Worm (Caenorhabditis elegans) whole organism, dauer: ENCODE measurements around the gene B0034.5.
"Not testable (repeated sequence)": the region's sequence is repeated elsewhere in the genome, so short reads cannot be mapped to it uniquely, and the experiment has no call there.

Source experiments
- unc-62 ChIP-seq: sonication (generic microtip); optimal IDR thresholded peaks from 2 replicates; lab custom pipeline; 2017; ENCODE audit warnings: missing biosample characterization, missing genetic modification reagents, missing genetic modification characterization

The B0034.5 gene

DNA sequence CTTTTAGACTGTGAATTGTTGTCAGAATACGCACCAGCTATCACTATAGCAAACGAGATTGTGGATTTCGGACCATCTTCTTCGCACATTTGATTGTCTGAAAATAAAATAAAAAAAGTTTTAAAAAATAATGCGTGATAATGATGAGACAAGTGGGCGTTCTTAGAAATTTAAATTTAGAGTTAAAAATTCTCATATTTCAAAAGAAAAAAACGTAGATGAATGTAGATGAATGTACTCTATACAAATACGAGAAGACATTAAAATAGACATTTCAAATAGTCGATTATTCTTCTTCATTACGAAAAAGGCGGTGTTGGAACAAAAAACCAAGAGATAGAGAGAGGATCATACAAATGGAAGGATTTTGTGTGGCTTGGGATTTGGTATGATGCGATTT lies at the start of gene B0034.5:
Gene B0034.5, minus strand, starts transcription at position 101 of the 400 bp plus-strand sequence.
- no peak for TF ChIP-seq unc-62

ce11 chrII:6022596-6022995 lies 47.8 kb upstream of the B0034.5 start:
- no peak for TF ChIP-seq unc-62

DNA sequence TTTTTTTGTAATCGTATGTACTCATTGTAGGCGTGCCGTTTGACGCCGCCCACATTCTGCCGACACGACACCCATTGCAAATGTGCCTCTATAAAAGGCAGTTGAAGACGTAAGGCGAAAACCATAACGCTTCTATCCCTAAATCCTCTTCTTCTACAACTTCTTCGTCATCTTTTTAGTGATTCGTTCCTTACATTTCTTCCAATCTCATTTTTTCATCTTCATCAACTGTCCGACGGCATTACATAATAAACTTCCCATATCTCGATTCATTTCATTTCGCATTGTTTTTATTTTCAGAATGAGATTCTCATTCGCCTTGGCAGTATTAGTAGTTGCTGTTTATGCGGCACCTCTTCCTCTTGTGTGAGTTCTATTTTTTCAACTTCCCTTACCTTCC lies 45.6 kb upstream of the B0034.5 start, which contains the start of gene ZK84.1:
Gene ZK84.1, plus strand, starts transcription at position 301 of the 400 bp plus-strand sequence.
- TF ChIP-seq unc-62: no peak

DNA sequence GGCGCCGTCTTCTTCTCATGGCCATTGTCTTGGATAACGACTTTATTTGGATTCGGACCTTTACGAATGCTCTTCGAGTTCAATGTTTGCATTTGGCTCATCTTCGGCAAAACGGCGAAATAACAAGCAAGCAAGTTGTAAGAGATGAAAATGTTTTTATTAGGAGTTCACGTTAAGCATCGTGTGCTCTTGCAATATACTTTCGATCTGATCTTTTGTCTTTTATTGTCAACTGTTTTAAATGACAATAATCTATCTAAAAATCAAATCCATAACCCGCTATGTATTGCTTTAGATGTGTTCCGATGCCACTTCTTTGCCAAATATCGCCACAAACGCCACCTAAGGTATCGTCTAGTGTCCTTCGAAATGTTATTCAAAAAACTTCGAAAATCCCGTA lies 41.6 kb upstream of the B0034.5 start, which contains the start of gene ZK84.5:
Gene ZK84.5, minus strand, starts transcription at position 101 of the 400 bp plus-strand sequence.
- TF ChIP-seq unc-62: no peak

DNA sequence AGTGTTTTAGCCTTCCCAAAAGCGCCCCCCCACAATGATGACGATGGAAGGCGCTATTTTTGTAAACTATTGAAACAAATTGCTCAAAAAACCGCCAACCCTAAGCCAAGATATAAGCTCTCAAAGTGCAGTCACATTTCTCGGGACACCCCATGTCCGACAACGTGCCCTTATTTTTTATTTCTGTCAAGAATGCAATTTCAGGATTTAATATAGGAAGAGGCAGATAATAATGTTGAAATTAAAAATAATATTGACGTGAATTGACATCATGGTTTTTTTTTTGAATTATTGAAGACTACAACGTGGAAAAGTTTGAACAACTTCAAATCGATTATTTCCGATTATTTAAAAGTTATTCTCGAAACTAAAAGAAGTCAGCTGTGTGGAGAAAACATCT lies 39.3 kb upstream of the B0034.5 start, which contains the start of gene ZK84.2:
Gene ZK84.2, plus strand, starts transcription at position 301 of the 400 bp plus-strand sequence.
- TF ChIP-seq unc-62: not testable (repeated sequence)

ce11 chrII:6010544-6010943 lies 35.8 kb upstream of the B0034.5 start, which contains the start of gene ins-20:
Gene ins-20, plus strand, starts transcription at chrII:6010844.
- no peak for TF ChIP-seq unc-62

- TF ChIP-seq unc-62: not testable (repeated sequence)
Observed at ce11 chrII:6008887-6009286, 34.1 kb upstream of the B0034.5 start, which contains the start of gene ZK84.4. Gene ZK84.4, minus strand, starts transcription at chrII:6008987.

- TF ChIP-seq unc-62: no peak
Observed at ce11 chrII:6001004-6001403, 26.2 kb upstream of the B0034.5 start.

- no peak for TF ChIP-seq unc-62
Observed at ce11 chrII:6000136-6000535, 25.4 kb upstream of the B0034.5 start, which contains the start of gene ins-6. Gene ins-6, plus strand, starts transcription at chrII:6000436.

DNA sequence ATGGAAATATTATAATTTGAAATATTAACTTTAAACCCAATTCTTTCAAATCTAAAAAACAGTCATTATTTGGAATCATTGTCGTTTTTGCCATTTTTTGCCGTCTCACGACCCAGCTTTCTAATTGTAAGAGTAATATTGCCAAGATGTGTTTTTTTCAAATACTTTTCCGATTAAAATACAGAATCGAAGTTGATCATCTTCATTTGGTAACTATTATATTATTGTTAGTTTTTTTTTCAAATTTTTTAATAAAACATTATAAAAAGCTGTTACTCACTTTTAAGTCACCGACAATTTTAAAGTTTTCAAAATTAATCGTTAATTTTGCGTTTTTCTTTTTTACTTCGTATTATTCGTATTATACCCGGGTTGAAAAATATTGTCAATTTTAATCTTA lies 22.5 kb upstream of the B0034.5 start, which contains the start of gene ins-5:
Gene ins-5, plus strand, starts transcription at position 301 of the 400 bp plus-strand sequence.
- no peak for TF ChIP-seq unc-62

ce11 chrII:5996066-5996465 lies 21.3 kb upstream of the B0034.5 start, which contains the start of gene ins-4:
Gene ins-4, plus strand, starts transcription at chrII:5996366.
- no peak for TF ChIP-seq unc-62

DNA sequence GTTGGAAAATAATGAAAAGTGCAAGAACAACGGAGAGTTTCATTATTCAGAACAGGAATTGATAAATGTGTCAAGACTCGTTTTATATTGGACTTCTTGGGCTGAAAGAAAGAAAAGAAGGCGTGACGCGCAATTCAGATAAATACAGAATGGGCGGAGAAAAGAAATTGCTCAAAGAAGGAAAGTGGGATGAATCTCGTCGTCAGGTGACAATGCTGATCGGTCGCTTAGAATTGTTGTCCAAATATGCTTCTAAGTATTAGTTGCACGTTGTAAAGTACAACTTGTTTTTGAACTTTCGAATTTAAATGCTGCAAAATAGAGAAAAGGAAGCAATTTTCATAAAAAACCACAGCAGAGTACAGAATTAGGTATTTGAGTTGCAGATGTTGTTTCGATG lies 15.9 kb upstream of the B0034.5 start, which contains the start of gene ins-3:
Gene ins-3, minus strand, starts transcription at position 101 of the 400 bp plus-strand sequence.
- no peak for TF ChIP-seq unc-62

DNA sequence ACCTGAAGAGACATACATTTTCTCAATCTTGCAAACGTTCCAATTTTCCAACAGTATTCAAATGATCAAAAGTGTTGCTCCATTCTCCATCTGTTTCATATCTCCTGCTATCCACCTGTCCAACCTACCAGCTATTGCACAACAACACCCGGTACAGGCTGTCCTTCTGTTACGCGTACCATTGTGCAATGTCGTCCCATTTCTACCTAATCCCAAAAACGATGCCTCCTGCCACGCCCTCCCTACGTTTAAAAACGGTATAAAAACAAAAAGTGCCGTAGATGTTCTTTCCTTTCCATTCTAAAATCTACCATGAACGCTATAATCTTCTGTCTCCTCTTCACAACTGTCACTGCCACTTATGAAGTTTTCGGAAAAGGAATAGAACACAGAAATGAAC lies 13.4 kb upstream of the B0034.5 start, which contains the start of gene ins-2:
Gene ins-2, plus strand, starts transcription at position 301 of the 400 bp plus-strand sequence.
- no peak for TF ChIP-seq unc-62

- TF ChIP-seq unc-62: no peak
Observed at ce11 chrII:5969303-5969702, 5.5 kb downstream of the B0034.5 start, which contains the start of gene B0034.4. Gene B0034.4, minus strand, starts transcription at chrII:5969531.

- TF ChIP-seq unc-62: no peak
Observed at ce11 chrII:5968037-5968436, 6.7 kb downstream of the B0034.5 start, which contains the start of gene B0034.1. Gene B0034.1, plus strand, starts transcription at chrII:5968337.

DNA sequence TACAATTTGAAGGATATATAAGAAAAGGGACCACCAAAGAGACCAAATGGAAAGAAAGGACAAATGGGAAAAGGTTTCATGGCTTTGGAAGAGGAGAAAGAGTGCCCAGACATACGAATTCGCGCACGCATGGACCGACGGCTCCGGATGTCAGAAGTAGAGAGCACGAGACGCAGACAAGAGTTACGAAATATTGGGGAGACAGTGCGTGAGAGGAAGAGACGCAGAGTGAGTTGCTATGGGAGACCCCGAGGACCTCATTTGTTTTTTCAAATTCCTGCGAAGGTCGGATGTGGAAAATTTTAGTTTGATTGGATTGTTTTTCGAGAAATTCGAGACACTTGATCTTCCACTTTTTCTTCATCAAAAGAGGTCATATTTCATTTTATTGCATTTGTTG lies 8.1 kb downstream of the B0034.5 start:
- no peak for TF ChIP-seq unc-62

ce11 chrII:5964962-5965361 lies 9.8 kb downstream of the B0034.5 start:
- no peak for TF ChIP-seq unc-62

DNA sequence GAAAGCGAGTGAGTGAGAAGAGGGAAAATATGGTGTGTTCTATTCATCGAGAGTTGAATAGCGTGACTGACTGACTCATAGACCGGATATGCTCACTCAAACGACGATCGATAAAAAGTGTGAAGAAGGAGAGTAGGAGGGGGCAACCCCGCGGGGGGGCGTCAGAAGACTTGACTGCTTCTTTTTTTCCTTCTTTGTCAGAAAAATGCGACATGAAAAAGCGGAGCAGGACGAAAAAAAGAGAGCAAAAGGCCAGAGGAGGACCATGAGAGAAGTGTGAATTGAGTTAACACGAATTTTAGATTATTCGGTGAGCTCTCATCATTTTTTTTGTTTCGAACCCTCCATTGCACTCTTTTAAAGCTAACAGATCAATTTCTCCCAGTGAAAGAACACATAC lies 12.4 kb downstream of the B0034.5 start:
- no peak for TF ChIP-seq unc-62
